Worm (Caenorhabditis elegans): ENCODE results near the gene col-99.

The col-99 gene

ce11 chrIV:186110-186509 is 38.4 kb upstream of the col-99 start (continued):
- TF ChIP-seq gmeb-2 (tag; optimal IDR thresholded peaks at IDR 0.05) (no peak), pha-4 (tag; optimal IDR thresholded peaks at IDR 0.05) (no peak), nfya-1 (tag; optimal IDR thresholded peaks at IDR 0.05) (peak; percentile 7), ceh-48 (tag; optimal IDR thresholded peaks at IDR 0.05) (no peak), pqm-1 (tag; optimal IDR thresholded peaks at IDR 0.05) (no peak)

- TF ChIP-seq ceh-14 (tag; optimal IDR thresholded peaks at IDR 0.05) = no peak
- TF ChIP-seq nhr-11 (tag; optimal IDR thresholded peaks at IDR 0.05) = no peak
- TF ChIP-seq hlh-13 (GFP tag; optimal IDR thresholded peaks at IDR 0.05) = no peak
- TF ChIP-seq F13H6.1 (tag; optimal IDR thresholded peaks at IDR 0.05) = no peak
- no peak for TF ChIP-seq sdc-2 (tag; optimal IDR thresholded peaks at IDR 0.05)
- no peak for TF ChIP-seq ceh-19 (GFP tag; optimal IDR thresholded peaks at IDR 0.05)
- TF ChIP-seq ets-4 (tag; optimal IDR thresholded peaks at IDR 0.05) = no peak
- no peak for TF ChIP-seq C38D4.7 (GFP tag; optimal IDR thresholded peaks at IDR 0.05)
- TF ChIP-seq elt-4 (tag; optimal IDR thresholded peaks at IDR 0.05) = no peak
- TF ChIP-seq ceh-34 (tag; optimal IDR thresholded peaks at IDR 0.05) = no peak
- TF ChIP-seq mec-3 (tag; optimal IDR thresholded peaks at IDR 0.05; ENCODE audit: borderline replicate concordance) = no peak
Measured at ce11 chrIV:184184-184583, 36.5 kb upstream of the col-99 start, which contains the start of gene pnc-1. Gene pnc-1, plus strand, starts transcription at chrIV:184484.

- TF ChIP-seq K09A11.1 (tag; optimal IDR thresholded peaks at IDR 0.05; ENCODE audit: insufficient read depth) (no peak), unc-3 (GFP tag; conservative IDR thresholded peaks at IDR 0.05) (no peak), unc-3 (tag; optimal IDR thresholded peaks at IDR 0.05) (no peak), fax-1 (tag; optimal IDR thresholded peaks at IDR 0.05) (no peak), rnt-1 (tag; optimal IDR thresholded peaks at IDR 0.05) (no peak), zip-5 (tag; optimal IDR thresholded peaks at IDR 0.05) (no peak), ceh-30 (tag; optimal IDR thresholded peaks at IDR 0.05) (no peak), tbx-2 (tag; optimal IDR thresholded peaks at IDR 0.05) (no peak), ets-4 (tag; optimal IDR thresholded peaks at IDR 0.05) (no peak), ceh-6 (GFP tag; optimal IDR thresholded peaks at IDR 0.05) (no peak), pros-1 (tag; optimal IDR thresholded peaks at IDR 0.05) (no peak), syd-9 (tag; optimal IDR thresholded peaks at IDR 0.05) (no peak), ceh-18 (tag; optimal IDR thresholded peaks at IDR 0.05) (no peak), ceh-22 (tag; optimal IDR thresholded peaks at IDR 0.05) (no peak), tbx-7 (tag; optimal IDR thresholded peaks at IDR 0.05) (no peak), gmeb-2 (tag; optimal IDR thresholded peaks at IDR 0.05) (no peak), pax-1 (tag; optimal IDR thresholded peaks at IDR 0.05) (no peak)
Measured at ce11 chrIV:183519-183918, 35.8 kb upstream of the col-99 start.

- no peak for TF ChIP-seq pax-1 (tag; optimal IDR thresholded peaks at IDR 0.05)
- no peak for TF ChIP-seq nhr-232 (tag; optimal IDR thresholded peaks at IDR 0.05)
- no peak for TF ChIP-seq ahr-1 (tag; optimal IDR thresholded peaks at IDR 0.05)
- TF ChIP-seq npax-4 (tag; optimal IDR thresholded peaks at IDR 0.05) = no peak
- TF ChIP-seq ttx-3 (tag; optimal IDR thresholded peaks at IDR 0.05) = no peak
- no peak for TF ChIP-seq zip-5 (tag; optimal IDR thresholded peaks at IDR 0.05)
- TF ChIP-seq unc-55 (GFP tag; optimal IDR thresholded peaks at IDR 0.05) = no peak
- no peak for TF ChIP-seq C08G9.2 (tag; optimal IDR thresholded peaks at IDR 0.05)
- TF ChIP-seq ceh-48 (tag; optimal IDR thresholded peaks at IDR 0.05) = no peak
- TF ChIP-seq tbx-7 (tag; optimal IDR thresholded peaks at IDR 0.05) = no peak
- TF ChIP-seq K02D7.2 (tag; optimal IDR thresholded peaks at IDR 0.05) = no peak
Measured at ce11 chrIV:179700-180099, 32.0 kb upstream of the col-99 start.
